Worm (Caenorhabditis elegans) whole organism, L1 larva: Measurements from ENCODE around the gene F59E12.6.
"Not testable (repeated sequence)": the region's sequence is repeated elsewhere in the genome, so short reads cannot be mapped to it uniquely, and the experiment has no call there.

Experiments used
- C04F5.9 ChIP-seq: sonication (generic microtip); optimal IDR thresholded peaks from 2 replicates; lab custom pipeline; 2016; ENCODE audit warnings: missing genetic modification characterization, missing compliant biosample characterization
- C34B4.2 ChIP-seq: sonication (generic microtip); optimal IDR thresholded peaks from 2 replicates; lab custom pipeline; 2017; ENCODE audit warnings: mild to moderate bottlenecking, missing genetic modification characterization, missing compliant biosample characterization
- F16B12.6 ChIP-seq: fragments of 150-350 bp; optimal IDR thresholded peaks from 2 replicates; lab custom pipeline; 2014; ENCODE audit warnings: missing biosample characterization, missing genetic modification characterization
- aha-1 ChIP-seq: fragments of 150-350 bp; optimal IDR thresholded peaks from 2 replicates; lab custom pipeline; 2014; ENCODE audit warnings: missing biosample characterization, missing genetic modification characterization
- alr-1 ChIP-seq: fragments of 200-800 bp; sonication (Bioruptor generic); optimal IDR thresholded peaks from 2 replicates; lab custom pipeline; 2018; ENCODE audit warnings: borderline replicate concordance, mild to moderate bottlenecking, missing genetic modification characterization, missing compliant biosample characterization
- aly-2 ChIP-seq: fragments of 150-350 bp; optimal IDR thresholded peaks from 2 replicates; lab custom pipeline; 2014; ENCODE audit warnings: missing biosample characterization, missing genetic modification characterization
- ceh-63 ChIP-seq: fragments of 200-800 bp; sonication (Bioruptor generic); optimal IDR thresholded peaks from 2 replicates; lab custom pipeline; 2018; ENCODE audit warnings: mild to moderate bottlenecking, missing genetic modification characterization, missing compliant biosample characterization
- ceh-8 ChIP-seq: fragments of 200-800 bp; sonication (Bioruptor generic); optimal IDR thresholded peaks from 2 replicates; lab custom pipeline; 2018; ENCODE audit warnings: mild to moderate bottlenecking, missing genetic modification characterization, moderate library complexity, missing compliant biosample characterization
- ceh-82 ChIP-seq, 3 experiments: fragments of 150-350 bp in 1 of 3; sonication (generic microtip) in 2 of 3; optimal IDR thresholded peaks; 2 replicates each; lab custom pipeline; 2014 to 2017; ENCODE audit warnings: missing biosample characterization in 3 of 3, missing genetic modification characterization in 3 of 3
- ceh-88 ChIP-seq: fragments of 200-800 bp; sonication (Bioruptor generic); IDR thresholded peaks from 2 replicates; pipeline ENCODE4 v1.3.6; 2022; ENCODE audit warnings: missing genetic modification characterization, missing compliant biosample characterization
- dpl-1 ChIP-seq, 3 experiments: fragments of 150-350 bp in 2 of 3; sonication (generic microtip) in 1 of 3; optimal IDR thresholded peaks; 2 replicates each; lab custom pipeline; 2014 to 2017; ENCODE audit warnings: missing biosample characterization in 3 of 3, missing genetic modification characterization in 3 of 3, missing genetic modification reagents in 3 of 3
- dsc-1 ChIP-seq: sonication (generic microtip); optimal IDR thresholded peaks from 2 replicates; lab custom pipeline; 2016; ENCODE audit warnings: mild to moderate bottlenecking, missing genetic modification characterization, missing compliant biosample characterization
- efl-1 ChIP-seq, 4 experiments: fragments of 150-350 bp; optimal IDR thresholded peaks in 3 of 4; peaks in 1 of 4; 1 replicate in 1 of 4; 2 replicates in 3 of 4; lab custom pipeline; 2014; ENCODE audit warnings: missing biosample characterization in 2 of 4, missing genetic modification characterization in 2 of 4, missing genetic modification reagents in 2 of 4
- egl-13 ChIP-seq: sonication (generic microtip); optimal IDR thresholded peaks from 2 replicates; lab custom pipeline; 2016; ENCODE audit warnings: missing genotype, missing genetic modification reagents, missing genetic modification characterization, missing compliant biosample characterization
- elt-2 ChIP-seq: sonication (generic microtip); optimal IDR thresholded peaks from 2 replicates; lab custom pipeline; 2016; ENCODE audit warnings: missing genetic modification characterization, mild to moderate bottlenecking, inconsistent platforms, missing compliant biosample characterization, missing genetic modification reagents
- elt-3 ChIP-seq, 6 experiments: fragments of 150-350 bp in 1 of 6; sonication (generic microtip); optimal IDR thresholded peaks; 2 replicates each; lab custom pipeline; 2017 to 2018; ENCODE audit warnings: missing biosample characterization in 6 of 6, missing genetic modification characterization in 6 of 6, inconsistent platforms in 1 of 6
- fkh-10 ChIP-seq: sonication (generic microtip); optimal IDR thresholded peaks from 2 replicates; lab custom pipeline; 2017; ENCODE audit warnings: missing biosample characterization, missing genetic modification reagents, missing genetic modification characterization
- fkh-4 ChIP-seq: sonication (generic microtip); optimal IDR thresholded peaks from 2 replicates; lab custom pipeline; 2016; ENCODE audit warnings: missing compliant biosample characterization, missing genetic modification characterization, borderline replicate concordance
- fos-1 ChIP-seq: fragments of 150-350 bp; optimal IDR thresholded peaks from 2 replicates; lab custom pipeline; 2014; ENCODE audit warnings: missing biosample characterization, missing genetic modification characterization
- hpl-2 ChIP-seq: fragments of 150-350 bp; optimal IDR thresholded peaks from 2 replicates; lab custom pipeline; 2014; ENCODE audit warnings: missing biosample characterization, missing genetic modification reagents, missing genetic modification characterization
- isw-1 ChIP-seq: fragments of 200-800 bp; sonication (Bioruptor generic); IDR thresholded peaks from 2 replicates; pipeline ENCODE4 v1.3.6; 2022; ENCODE audit warnings: missing genetic modification characterization, missing compliant biosample characterization
- jun-1 ChIP-seq: fragments of 150-350 bp; optimal IDR thresholded peaks from 2 replicates; lab custom pipeline; 2014; ENCODE audit warnings: missing biosample characterization, missing genetic modification reagents, missing genetic modification characterization
- lin-13 ChIP-seq: fragments of 150-350 bp; optimal IDR thresholded peaks from 2 replicates; lab custom pipeline; 2014; ENCODE audit warnings: missing biosample characterization, missing genetic modification reagents, missing genetic modification characterization
- lin-35 ChIP-seq, 2 experiments: fragments of 150-350 bp; optimal IDR thresholded peaks; 2 replicates each; lab custom pipeline; 2014; ENCODE audit warnings: missing biosample characterization in 2 of 2, missing genetic modification characterization in 2 of 2, missing genetic modification reagents in 2 of 2
- mdl-1 ChIP-seq, 2 experiments: fragments of 150-350 bp; optimal IDR thresholded peaks; 2 replicates each; lab custom pipeline; 2014 to 2017; ENCODE audit warnings: missing biosample characterization in 2 of 2, missing genetic modification characterization in 2 of 2, inconsistent platforms in 1 of 2
- nhr-12 ChIP-seq: sonication (generic microtip); optimal IDR thresholded peaks from 2 replicates; lab custom pipeline; 2017; ENCODE audit warnings: missing biosample characterization, missing genetic modification characterization
- nhr-19 ChIP-seq: fragments of 200-800 bp; sonication (Bioruptor generic); conservative IDR thresholded peaks from 2 replicates; pipeline ENCODE4 v1.3.6; 2022; ENCODE audit warnings: missing genetic modification characterization, missing compliant biosample characterization
- nhr-20 ChIP-seq: sonication (generic microtip); optimal IDR thresholded peaks from 2 replicates; lab custom pipeline; 2016; ENCODE audit warnings: mild to moderate bottlenecking, missing genetic modification characterization, missing compliant biosample characterization
- nhr-84 ChIP-seq: sonication (generic microtip); optimal IDR thresholded peaks from 2 replicates; lab custom pipeline; 2017; ENCODE audit warnings: missing biosample characterization, missing genetic modification characterization
- nhr-90 ChIP-seq: sonication (generic microtip); optimal IDR thresholded peaks from 2 replicates; lab custom pipeline; 2016; ENCODE audit warnings: mild to moderate bottlenecking, missing genetic modification characterization, missing compliant biosample characterization; ENCODE audit not compliant: poor library complexity
- pag-3 ChIP-seq: sonication (generic microtip); optimal IDR thresholded peaks from 2 replicates; lab custom pipeline; 2017; ENCODE audit warnings: missing genetic modification characterization, mild to moderate bottlenecking, missing compliant biosample characterization, antibody characterized with exemption, borderline replicate concordance; ENCODE audit not compliant: insufficient read depth
- pax-3 ChIP-seq: fragments of 200-800 bp; sonication (Bioruptor generic); optimal IDR thresholded peaks from 2 replicates; lab custom pipeline; 2018; ENCODE audit warnings: mild to moderate bottlenecking, missing genetic modification characterization, moderate library complexity, missing compliant biosample characterization
- rnt-1 ChIP-seq: sonication (generic microtip); optimal IDR thresholded peaks from 2 replicates; lab custom pipeline; 2016; ENCODE audit warnings: mild to moderate bottlenecking, missing genetic modification characterization, moderate library complexity, missing compliant biosample characterization
- skn-1 ChIP-seq: fragments of 150-350 bp; optimal IDR thresholded peaks from 2 replicates; lab custom pipeline; 2014; ENCODE audit warnings: missing biosample characterization, missing genetic modification characterization
- sup-37 ChIP-seq: fragments of 200-800 bp; sonication (Bioruptor generic); optimal IDR thresholded peaks from 2 replicates; lab custom pipeline; 2018; ENCODE audit warnings: mild to moderate bottlenecking, missing genetic modification characterization, missing compliant biosample characterization
- tbx-2 ChIP-seq: sonication (generic microtip); optimal IDR thresholded peaks from 2 replicates; lab custom pipeline; 2016; ENCODE audit warnings: missing genetic modification characterization, missing compliant biosample characterization
- unc-130 ChIP-seq: fragments of 150-350 bp; optimal IDR thresholded peaks from 2 replicates; lab custom pipeline; 2017; ENCODE audit warnings: missing biosample characterization, missing genetic modification characterization, inconsistent platforms
- unc-86 ChIP-seq: sonication (generic microtip); optimal IDR thresholded peaks from 2 replicates; lab custom pipeline; 2016; ENCODE audit warnings: missing genetic modification characterization, missing compliant biosample characterization
- vab-15 ChIP-seq: sonication (generic microtip); optimal IDR thresholded peaks from 2 replicates; lab custom pipeline; 2017; ENCODE audit warnings: missing genotype, mild to moderate bottlenecking, missing genetic modification characterization, missing compliant biosample characterization

The F59E12.6 gene

DNA sequence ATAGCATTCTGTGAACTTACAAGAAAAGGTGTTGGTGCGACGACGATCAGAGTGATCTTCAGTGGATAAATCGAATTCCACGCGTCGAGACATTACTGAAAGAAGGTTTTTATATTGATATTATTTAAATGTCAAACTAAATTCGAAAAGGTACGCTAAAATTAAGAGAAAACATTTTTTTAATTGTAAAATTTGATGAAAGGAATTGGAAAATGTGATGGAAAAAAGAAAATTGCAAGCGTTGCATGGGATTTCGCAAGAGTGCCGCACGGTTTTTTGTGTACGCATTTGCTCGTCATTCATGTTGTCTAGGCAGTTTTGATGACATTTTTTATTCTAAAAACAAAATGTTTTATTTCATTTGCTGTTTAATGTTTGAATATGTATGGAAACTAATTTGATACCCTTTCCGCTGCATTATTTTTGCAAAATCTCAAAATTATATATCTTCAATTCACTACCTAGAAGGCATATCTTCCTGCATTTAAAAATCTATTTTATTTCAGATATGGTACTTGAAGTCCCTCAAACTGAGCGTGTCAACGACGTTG lies at the start of gene F59E12.6, which contains the start of gene npl-4.1:
TSS of gene F59E12.6 (minus strand) at position 101 of the 551 bp plus-strand sequence.
TSS of gene npl-4.1 (plus strand) at position 501 of the 551 bp plus-strand sequence.
- not testable (repeated sequence) for TF ChIP-seq C34B4.2 (tag; lab: Kevin White, UChicago); tbx-2 (tag; lab: Kevin White, UChicago); fkh-10

DNA sequence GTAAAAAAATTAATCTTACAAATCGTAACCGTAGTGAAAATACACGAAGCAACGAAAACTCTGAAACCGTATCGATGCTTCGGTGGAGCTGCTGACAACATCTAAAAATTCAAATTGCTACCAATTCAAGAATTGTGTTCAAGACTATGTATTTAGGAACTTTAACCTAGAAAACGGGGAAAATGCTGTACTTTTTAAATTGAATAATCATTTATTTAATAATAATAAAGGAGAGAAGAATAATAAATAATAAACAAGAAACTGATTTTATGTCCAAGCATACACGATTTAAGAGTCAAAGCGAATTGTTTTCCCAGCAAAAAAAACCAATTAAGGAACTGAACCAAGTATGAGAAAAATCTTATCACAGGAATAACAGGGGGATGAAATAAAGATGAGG lies 38.8 kb upstream of the F59E12.6 start, which contains the start of gene C25H3.17:
TSS of gene C25H3.17 (minus strand) at position 101 of the 400 bp plus-strand sequence.
- TF ChIP-seq nhr-90: no peak
- no peak for TF ChIP-seq elt-3 (tag; optimal IDR thresholded peaks at IDR 0.05; lab: Kevin White, UChicago)
- TF ChIP-seq nhr-19: no peak
- TF ChIP-seq isw-1: no peak
- no peak for TF ChIP-seq lin-13 (GFP tag; lab: Kevin White, UChicago)
- TF ChIP-seq efl-1 (optimal IDR thresholded peaks at IDR 0.05; lab: Kevin White, UChicago): no peak
- no peak for TF ChIP-seq efl-1 (GFP tag; optimal IDR thresholded peaks at IDR 0.05 in 1 of 2; lab: Kevin White, UChicago)

ce11 chrII:5668830-5669229 lies 38.1 kb upstream of the F59E12.6 start, which contains the start of gene C25H3.7:
Gene C25H3.7, minus strand, starts transcription at chrII:5668930.
- no peak for TF ChIP-seq fos-1
- no peak for TF ChIP-seq unc-130
- TF ChIP-seq nhr-90: no peak
- no peak for TF ChIP-seq vab-15 (tag; lab: Kevin White, UChicago)
- TF ChIP-seq pag-3 (tag; lab: Kevin White, UChicago): no peak
- no peak for TF ChIP-seq unc-86 (tag; lab: Kevin White, UChicago)
- no peak for TF ChIP-seq lin-13 (GFP tag; lab: Kevin White, UChicago)
- no peak for TF ChIP-seq nhr-84 (tag; lab: Kevin White, UChicago)
- TF ChIP-seq lin-35 (GFP tag; optimal IDR thresholded peaks at IDR 0.05; lab: Kevin White, UChicago): no peak
- TF ChIP-seq dpl-1 (GFP tag; optimal IDR thresholded peaks at IDR 0.05; lab: Kevin White, UChicago): no peak
- no peak for TF ChIP-seq fkh-4
- TF ChIP-seq skn-1 (tag; lab: Kevin White, UChicago): no peak
- TF ChIP-seq nhr-12 (tag; lab: Kevin White, UChicago): no peak
- no peak for TF ChIP-seq nhr-20 (tag; lab: Kevin White, UChicago)
- no peak for TF ChIP-seq hpl-2
- no peak for TF ChIP-seq ceh-82 (tag; optimal IDR thresholded peaks at IDR 0.05; lab: Kevin White, UChicago)
- TF ChIP-seq alr-1 (tag; lab: Kevin White, UChicago): no peak
- TF ChIP-seq ceh-8 (GFP tag; lab: Kevin White, UChicago): no peak
- no peak for TF ChIP-seq rnt-1 (tag; lab: Kevin White, UChicago)

DNA sequence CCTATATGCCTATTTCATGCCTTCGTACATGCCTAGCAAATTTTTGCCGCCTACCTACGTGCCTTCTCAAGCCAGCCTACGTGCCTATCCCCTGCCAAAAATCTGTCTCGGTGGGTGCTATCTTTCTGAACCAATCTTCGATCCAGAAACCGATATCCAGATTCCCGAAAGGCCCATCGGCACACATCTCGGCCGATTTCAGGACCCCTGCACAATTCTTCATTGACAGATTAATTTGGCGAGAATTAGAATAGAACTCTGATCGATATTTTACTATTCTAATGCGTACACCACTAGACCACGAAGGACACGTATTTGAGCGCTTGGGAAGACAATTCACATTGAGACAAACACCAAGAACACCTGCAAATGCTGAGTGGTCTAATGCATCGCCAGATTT lies 36.8 kb upstream of the F59E12.6 start:
- TF ChIP-seq C04F5.9 (tag; lab: Kevin White, UChicago) (no peak), pax-3 (tag; lab: Kevin White, UChicago) (no peak), ceh-88 (GFP tag; lab: Robert Waterston, UW) (no peak), unc-86 (tag; lab: Kevin White, UChicago) (no peak), ceh-63 (GFP tag; lab: Kevin White, UChicago) (no peak), aly-2 (tag; lab: Kevin White, UChicago) (no peak)

DNA sequence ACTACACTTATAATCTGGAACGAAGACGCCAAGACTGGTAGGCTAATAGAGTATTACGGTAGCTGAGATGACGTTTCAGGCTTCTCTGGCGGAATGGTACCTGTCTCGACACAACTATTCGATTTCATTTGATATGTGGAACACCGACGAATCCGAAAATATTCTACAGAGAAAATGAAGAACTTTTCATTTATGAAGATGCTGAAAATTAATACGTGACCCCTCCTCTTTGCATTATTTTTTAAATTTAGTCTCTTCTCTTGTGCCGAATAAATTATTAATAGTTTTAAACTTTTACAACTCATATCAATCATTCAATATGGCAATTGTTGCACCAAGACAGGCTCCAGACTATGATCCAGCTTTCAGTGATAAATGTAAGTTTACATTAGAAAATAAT lies 35.2 kb upstream of the F59E12.6 start, which contains the start of gene C25H3.16:
TSS of gene C25H3.16 (plus strand) at position 301 of the 400 bp plus-strand sequence.
- TF ChIP-seq sup-37 (no peak), pax-3 (tag; lab: Kevin White, UChicago) (no peak), mdl-1 (tag; optimal IDR thresholded peaks at IDR 0.05; lab: Kevin White, UChicago) (no peak), nhr-20 (tag; lab: Kevin White, UChicago) (no peak), elt-2 (tag; lab: Kevin White, UChicago) (no peak), unc-130 (no peak), skn-1 (tag; lab: Kevin White, UChicago) (no peak), aha-1 (tag; lab: Kevin White, UChicago) (no peak), jun-1 (tag; lab: Kevin White, UChicago) (no peak), egl-13 (tag; lab: Kevin White, UChicago) (no peak), lin-13 (GFP tag; lab: Kevin White, UChicago) (no peak), dsc-1 (tag; lab: Kevin White, UChicago) (no peak), fkh-4 (no peak), fos-1 (no peak), F16B12.6 (tag; lab: Kevin White, UChicago) (no peak), hpl-2 (no peak)
